Fruit fly (Drosophila melanogaster) whole organism, embryonic: ENCODE data around the gene CG13392.

Experiments
- Bgb ChIP-seq: fragments of 200-800 bp; sonication (Bioruptor generic); IDR thresholded peaks from 2 replicates; pipeline ENCODE4 v1.3.6; 2022; ENCODE audit warnings: missing biosample characterization, missing genetic modification characterization; ENCODE audit not compliant: partially characterized antibody
- CG12071 ChIP-seq: fragments of 200-800 bp; sonication (Bioruptor generic); optimal IDR thresholded peaks from 3 replicates; lab custom pipeline; 2018; ENCODE audit warnings: missing biosample characterization, mild to moderate bottlenecking, missing genetic modification characterization
- CG12942 ChIP-seq: fragments of 200-800 bp; sonication (Bioruptor generic); optimal IDR thresholded peaks from 3 replicates; lab custom pipeline; 2016; ENCODE audit warnings: missing biosample characterization, missing genetic modification characterization
- CG13775 ChIP-seq: fragments of 200-800 bp; sonication (Bioruptor generic); optimal IDR thresholded peaks from 3 replicates; lab custom pipeline; 2017; ENCODE audit warnings: missing biosample characterization, mild to moderate bottlenecking, missing genetic modification characterization
- CG16813 ChIP-seq: fragments of 200-800 bp; sonication (Bioruptor generic); IDR thresholded peaks from 3 replicates; pipeline ENCODE4 v1.3.6; 2022; ENCODE audit warnings: missing biosample characterization, missing genetic modification characterization; ENCODE audit not compliant: partially characterized antibody
- CG17359 ChIP-seq: fragments of 200-800 bp; sonication (Bioruptor generic); optimal IDR thresholded peaks from 3 replicates; lab custom pipeline; 2018; ENCODE audit warnings: missing biosample characterization, mild to moderate bottlenecking, missing genetic modification characterization, moderate library complexity
- CG18262 ChIP-seq: fragments of 200-800 bp; optimal IDR thresholded peaks from 3 replicates; lab custom pipeline; 2019; ENCODE audit warnings: missing biosample characterization, mild to moderate bottlenecking, missing genetic modification characterization, moderate library complexity
- CG18476 ChIP-seq: fragments of 200-800 bp; sonication (Bioruptor generic); optimal IDR thresholded peaks from 2 replicates; lab custom pipeline; 2016; ENCODE audit warnings: missing biosample characterization, mild to moderate bottlenecking, missing genetic modification characterization
- CG2120 ChIP-seq: fragments of 200-800 bp; sonication (Bioruptor generic); optimal IDR thresholded peaks from 3 replicates; lab custom pipeline; 2016; ENCODE audit warnings: missing biosample characterization, missing genetic modification characterization
- CG2712 ChIP-seq: fragments of 200-800 bp; optimal IDR thresholded peaks from 3 replicates; lab custom pipeline; 2019; ENCODE audit warnings: missing biosample characterization, mild to moderate bottlenecking, missing genetic modification characterization, moderate library complexity
- CG3281 ChIP-seq: fragments of 200-800 bp; sonication (Bioruptor generic); optimal IDR thresholded peaks from 3 replicates; lab custom pipeline; 2017; ENCODE audit warnings: missing biosample characterization, mild to moderate bottlenecking, missing genetic modification characterization
- CG34376 ChIP-seq: fragments of 200-800 bp; sonication (Bioruptor generic); optimal IDR thresholded peaks from 2 replicates; lab custom pipeline; 2018; ENCODE audit warnings: missing biosample characterization, mild to moderate bottlenecking, missing genetic modification characterization
- CG4328 ChIP-seq: fragments of 200-800 bp; sonication (Bioruptor generic); optimal IDR thresholded peaks from 3 replicates; lab custom pipeline; 2017; ENCODE audit warnings: missing biosample characterization, missing genetic modification reagents, missing genetic modification characterization
- CG4404 ChIP-seq: fragments of 200-800 bp; sonication (Bioruptor generic); IDR thresholded peaks from 2 replicates; pipeline ENCODE4 v1.3.6; 2022; ENCODE audit warnings: missing biosample characterization, missing genetic modification characterization
- CG4617 ChIP-seq: fragments of 200-800 bp; sonication (Bioruptor generic); optimal IDR thresholded peaks from 3 replicates; lab custom pipeline; 2016; ENCODE audit warnings: missing biosample characterization, missing genetic modification characterization, borderline replicate concordance
- CG6813 ChIP-seq: fragments of 200-800 bp; sonication (Bioruptor generic); optimal IDR thresholded peaks from 2 replicates; lab custom pipeline; 2017; ENCODE audit warnings: missing biosample characterization, missing genetic modification characterization, mild to moderate bottlenecking, moderate library complexity, missing genetic modification reagents
- D ChIP-seq, 2 experiments: fragments of 200-800 bp in 1 of 2; fragments of >200 bp in 1 of 2; sonication (Bioruptor generic) in 1 of 2; optimal IDR thresholded peaks; 2 replicates in 1 of 2; 3 replicates in 1 of 2; lab custom pipeline; 2017; ENCODE audit warnings: mild to moderate bottlenecking in 1 of 2, missing biosample characterization in 1 of 2, missing genetic modification characterization in 1 of 2, missing genetic modification reagents in 1 of 2
- Deaf1 ChIP-seq: fragments of 200-800 bp; optimal IDR thresholded peaks from 3 replicates; lab custom pipeline; 2019; ENCODE audit warnings: missing biosample characterization, mild to moderate bottlenecking, missing genetic modification characterization, moderate library complexity
- Doc3 ChIP-seq: fragments of 200-800 bp; sonication (Bioruptor generic); IDR thresholded peaks from 3 replicates; pipeline ENCODE4 v1.3.6; 2022; ENCODE audit warnings: missing biosample characterization, missing genetic modification characterization; ENCODE audit not compliant: partially characterized antibody
- Dref ChIP-seq: fragments of 200-800 bp; sonication (Bioruptor generic); IDR thresholded peaks from 2 replicates; pipeline ENCODE4 v1.3.6; 2022; ENCODE audit warnings: missing biosample characterization, missing genetic modification characterization
- Ets97D ChIP-seq: fragments of 200-800 bp; sonication (Bioruptor generic); optimal IDR thresholded peaks from 3 replicates; lab custom pipeline; 2016; ENCODE audit warnings: missing biosample characterization, missing genetic modification characterization
- HLH3B ChIP-seq: fragments of 200-800 bp; sonication (Bioruptor generic); IDR thresholded peaks from 2 replicates; pipeline ENCODE4 v1.3.6; 2022; ENCODE audit warnings: missing biosample characterization, missing genetic modification characterization
- HmgZ ChIP-seq: fragments of 200-800 bp; sonication (Bioruptor generic); optimal IDR thresholded peaks from 2 replicates; lab custom pipeline; 2018; ENCODE audit warnings: missing biosample characterization, mild to moderate bottlenecking, missing genetic modification characterization
- Hr3 ChIP-seq: fragments of 200-800 bp; sonication (Bioruptor generic); optimal IDR thresholded peaks from 3 replicates; lab custom pipeline; 2016; ENCODE audit warnings: missing biosample characterization, missing genetic modification characterization
- MBD-R2 ChIP-seq: fragments of 200-800 bp; sonication (Bioruptor generic); IDR thresholded peaks from 2 replicates; pipeline ENCODE4 v1.3.6; 2022; ENCODE audit warnings: missing biosample characterization, missing genetic modification characterization
- PHDP ChIP-seq: fragments of 200-800 bp; sonication (Bioruptor generic); optimal IDR thresholded peaks from 3 replicates; lab custom pipeline; 2018; ENCODE audit warnings: missing biosample characterization, mild to moderate bottlenecking, missing genetic modification characterization, moderate library complexity
- Sry-δ ChIP-seq: fragments of 200-800 bp; sonication (Bioruptor generic); optimal IDR thresholded peaks from 2 replicates; lab custom pipeline; 2016; ENCODE audit warnings: missing biosample characterization, missing genetic modification characterization
- ara ChIP-seq: fragments of 200-800 bp; sonication (Bioruptor generic); IDR thresholded peaks from 2 replicates; pipeline ENCODE4 v1.3.6; 2022; ENCODE audit warnings: missing biosample characterization, missing genetic modification characterization
- chif ChIP-seq, 2 experiments: fragments of 200-800 bp; sonication (Bioruptor generic); optimal IDR thresholded peaks; 3 replicates each; lab custom pipeline; 2016; ENCODE audit warnings: missing biosample characterization in 2 of 2, missing genetic modification characterization in 2 of 2
- chinmo ChIP-seq: fragments of 200-800 bp; sonication (Bioruptor generic); IDR thresholded peaks from 4 replicates; pipeline ENCODE4 v1.3.6; 2022; ENCODE audit warnings: missing biosample characterization, missing genetic modification characterization; ENCODE audit not compliant: partially characterized antibody
- corto ChIP-seq: fragments of 200-800 bp; sonication (Bioruptor generic); optimal IDR thresholded peaks from 2 replicates; lab custom pipeline; 2016; ENCODE audit warnings: missing biosample characterization, mild to moderate bottlenecking, missing genetic modification characterization, moderate library complexity
- hb ChIP-seq: fragments of 200-800 bp; sonication (Bioruptor generic); IDR thresholded peaks from 3 replicates; pipeline ENCODE4 v1.3.6; 2022; ENCODE audit warnings: missing biosample characterization, missing genetic modification characterization; ENCODE audit not compliant: partially characterized antibody
- ind ChIP-seq: fragments of 200-800 bp; sonication (Bioruptor generic); optimal IDR thresholded peaks from 3 replicates; lab custom pipeline; 2016; ENCODE audit warnings: missing biosample characterization, missing genetic modification characterization
- lbe ChIP-seq: fragments of 200-800 bp; sonication (Bioruptor generic); optimal IDR thresholded peaks from 2 replicates; lab custom pipeline; 2016; ENCODE audit warnings: missing biosample characterization, mild to moderate bottlenecking, missing genetic modification characterization
- lola ChIP-seq, 3 experiments: fragments of >200 bp in 2 of 3; fragments of 200-800 bp in 1 of 3; sonication (Bioruptor generic) in 1 of 3; optimal IDR thresholded peaks; 2 replicates each; lab custom pipeline; 2017 to 2019; ENCODE audit warnings: missing biosample characterization in 3 of 3, missing genetic modification characterization in 3 of 3, mild to moderate bottlenecking in 1 of 3, moderate library complexity in 1 of 3
- nerfin-1 ChIP-seq: fragments of 200-800 bp; sonication (Bioruptor generic); optimal IDR thresholded peaks from 3 replicates; lab custom pipeline; 2019; ENCODE audit warnings: missing biosample characterization, mild to moderate bottlenecking, missing genetic modification characterization, moderate library complexity
- odd ChIP-seq: fragments of 200-800 bp; sonication (Bioruptor generic); optimal IDR thresholded peaks from 2 replicates; lab custom pipeline; 2017; ENCODE audit warnings: missing biosample characterization, mild to moderate bottlenecking, missing genetic modification characterization
- onecut ChIP-seq: fragments of 200-800 bp; sonication (Bioruptor generic); IDR thresholded peaks from 2 replicates; pipeline ENCODE4 v1.3.6; 2022; ENCODE audit warnings: missing biosample characterization, missing genetic modification characterization
- sens ChIP-seq: fragments of 200-800 bp; sonication (Bioruptor generic); peaks from one replicate; lab custom pipeline; 2016; ENCODE audit warnings: missing biosample characterization, missing genetic modification characterization
- slbo ChIP-seq: fragments of 200-800 bp; sonication (Bioruptor generic); IDR thresholded peaks from 2 replicates; pipeline ENCODE4 v1.3.6; 2022; ENCODE audit warnings: missing biosample characterization, missing genetic modification characterization
- sna ChIP-seq: fragments of 200-800 bp; sonication (Bioruptor generic); IDR thresholded peaks from 2 replicates; pipeline ENCODE4 v1.3.6; 2022; ENCODE audit warnings: missing biosample characterization, missing genetic modification characterization; ENCODE audit not compliant: partially characterized antibody
- stc ChIP-seq: fragments of 200-800 bp; sonication (Bioruptor generic); IDR thresholded peaks from 2 replicates; pipeline ENCODE4 v1.3.6; 2022; ENCODE audit warnings: missing biosample characterization, missing genetic modification characterization
- trem ChIP-seq: fragments of 200-800 bp; optimal IDR thresholded peaks from 3 replicates; lab custom pipeline; 2019; ENCODE audit warnings: missing biosample characterization, mild to moderate bottlenecking, missing genetic modification characterization, moderate library complexity
- unc-4 ChIP-seq: fragments of 200-800 bp; sonication (Bioruptor generic); IDR thresholded peaks from 2 replicates; pipeline ENCODE4 v1.3.6; 2022; ENCODE audit warnings: missing biosample characterization, missing genetic modification characterization; ENCODE audit not compliant: partially characterized antibody
- vfl ChIP-seq: fragments of 200-800 bp; sonication (Bioruptor generic); optimal IDR thresholded peaks from 2 replicates; lab custom pipeline; 2016; ENCODE audit warnings: missing biosample characterization, missing genetic modification characterization
- vnd ChIP-seq: fragments of 200-800 bp; sonication (Bioruptor generic); IDR thresholded peaks from 3 replicates; pipeline ENCODE4 v1.3.6; 2022; ENCODE audit warnings: missing biosample characterization, missing genetic modification characterization; ENCODE audit not compliant: partially characterized antibody
- zen2 ChIP-seq: fragments of 200-800 bp; sonication (Bioruptor generic); IDR thresholded peaks from 3 replicates; pipeline ENCODE4 v1.3.6; 2022; ENCODE audit warnings: missing biosample characterization, missing genetic modification characterization; ENCODE audit not compliant: partially characterized antibody

The CG13392 gene

DNA sequence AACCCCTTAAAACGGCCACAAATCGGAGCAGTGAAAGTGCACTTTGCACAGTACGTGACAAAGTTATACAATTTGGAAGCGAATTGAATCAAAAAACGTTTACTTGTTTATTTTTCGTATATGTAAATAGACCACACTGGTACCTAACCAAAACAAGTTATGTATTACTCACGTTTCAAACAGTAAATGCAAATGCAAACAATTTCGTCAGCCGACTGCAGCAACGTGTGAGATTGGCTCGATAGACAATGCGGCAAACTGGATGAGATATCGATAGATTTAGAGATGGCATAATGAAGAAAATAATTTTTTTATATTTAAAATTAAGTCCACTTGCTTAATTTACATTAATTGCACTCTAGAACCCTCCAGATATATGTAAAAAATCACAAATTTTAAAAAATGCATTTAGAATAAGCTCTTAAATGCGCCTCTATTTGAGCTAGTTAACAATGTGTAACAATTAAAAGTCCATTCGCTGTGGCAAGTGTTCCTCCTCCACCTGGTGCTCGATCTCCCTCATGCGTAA, 1.0 kb downstream of the CG13392 start, which contains the start of gene AlaRS (continued):
- TF ChIP-seq vfl (GFP tag; lab: Kevin White, UChicago): peak; percentile 11
- TF ChIP-seq trem (tag; lab: Kevin White, UChicago): peak; percentile 53
- peak; percentile 4 for TF ChIP-seq CG12942 (GFP tag; lab: Kevin White, UChicago)
- TF ChIP-seq CG34376: peak; percentile 41
- peak; percentile 83; the same call in 2 of the 4 replicates for TF ChIP-seq chinmo
- no peak for TF ChIP-seq ara (GFP tag; lab: Robert Waterston, UW)
- peak; percentile 66 for TF ChIP-seq CG2120 (GFP tag; lab: Kevin White, UChicago)
- peak; percentile 53 for TF ChIP-seq CG18262 (tag; lab: Kevin White, UChicago)
- peak; percentile 49 for TF ChIP-seq CG3281 (GFP tag; lab: Kevin White, UChicago)
- TF ChIP-seq chif (GFP tag; optimal IDR thresholded peaks at IDR 0.05; lab: Kevin White, UChicago): no peak
- no peak for TF ChIP-seq HLH3B (GFP tag; lab: Robert Waterston, UW)
- TF ChIP-seq PHDP (tag; lab: Kevin White, UChicago): peak; percentile 47
- no peak for TF ChIP-seq CG4404 (GFP tag; lab: Robert Waterston, UW)
- peak; percentile 10 for TF ChIP-seq Ets97D (GFP tag; lab: Kevin White, UChicago)
- peak; percentile 3 for TF ChIP-seq CG6813
- peak; percentile 47 for TF ChIP-seq CG4617
- peak; percentile 88 for TF ChIP-seq sens
- TF ChIP-seq onecut (GFP tag; lab: Robert Waterston, UW): peak; percentile 10; the same call in 1 of the 2 replicates
- peak; percentile 42; the same call in 1 of the 3 replicates for TF ChIP-seq CG16813 (GFP tag; lab: Robert Waterston, UW)
- peak; percentile 27 for TF ChIP-seq odd (GFP tag; lab: Kevin White, UChicago)
- peak; percentile 71 for TF ChIP-seq Sry-δ (GFP tag; lab: Kevin White, UChicago)
- peak; percentile 70 for TF ChIP-seq lbe
- TF ChIP-seq D (optimal IDR thresholded peaks at IDR 0.05; lab: Kevin White, UChicago): no peak
- peak; percentile 19 for TF ChIP-seq D (GFP tag; optimal IDR thresholded peaks at IDR 0.05; lab: Kevin White, UChicago)
- TF ChIP-seq Dref (GFP tag; lab: Robert Waterston, UW): peak; percentile 68
- peak; percentile 30 for TF ChIP-seq nerfin-1 (tag; lab: Kevin White, UChicago)
- peak in 1 of 3 experiments; percentile 29 for TF ChIP-seq lola (GFP tag; optimal IDR thresholded peaks at IDR 0.05; lab: Kevin White, UChicago)
- peak; percentile 24 for TF ChIP-seq Hr3 (GFP tag; lab: Kevin White, UChicago)
- TF ChIP-seq unc-4: peak; percentile 72; the same call in 1 of the 2 replicates
- peak; percentile 37 for TF ChIP-seq CG17359 (tag; lab: Kevin White, UChicago)
- TF ChIP-seq stc (GFP tag; lab: Robert Waterston, UW): 0 out of 2 replicates have a peak, but pooled peaks have one; percentile 21
- peak; percentile 72 for TF ChIP-seq MBD-R2 (GFP tag; lab: Robert Waterston, UW)
- peak; percentile 12 for TF ChIP-seq CG18476 (GFP tag; lab: Kevin White, UChicago)
- TF ChIP-seq hb (GFP tag; lab: Robert Waterston, UW): peak; percentile 45; the same call in 1 of the 3 replicates
- peak; percentile 59; the same call in 1 of the 3 replicates for TF ChIP-seq zen2
- no peak for TF ChIP-seq CG12071 (GFP tag; lab: Kevin White, UChicago)
- peak; percentile 37; the same call in 1 of the 2 replicates for TF ChIP-seq slbo (GFP tag; lab: Robert Waterston, UW)
- peak; percentile 47; the same call in 2 of the 3 replicates for TF ChIP-seq vnd (GFP tag; lab: Robert Waterston, UW)
- peak; percentile 73 for TF ChIP-seq Doc3 (GFP tag; lab: Robert Waterston, UW)
- TF ChIP-seq sna: peak; percentile 75
- TF ChIP-seq corto (GFP tag; lab: Kevin White, UChicago): peak; percentile 50
- peak; percentile 61 for TF ChIP-seq CG2712 (tag; lab: Kevin White, UChicago)
- TF ChIP-seq CG13775 (GFP tag; lab: Kevin White, UChicago): peak; percentile 44
- peak; percentile 27 for TF ChIP-seq CG4328 (GFP tag; lab: Kevin White, UChicago)
- TF ChIP-seq HmgZ (tag; lab: Kevin White, UChicago): peak; percentile 29
- TF ChIP-seq Deaf1 (tag; lab: Kevin White, UChicago): peak; percentile 9
- peak; percentile 56 for TF ChIP-seq Bgb
- peak; percentile 25 for TF ChIP-seq ind
